Fruit fly (Drosophila melanogaster): ENCODE measurements around the gene CG43163.

dm6 chr3L:8452986-8453385 lies 54.0 kb downstream of the CG43163 start:
- TF ChIP-seq N (GFP tag; optimal IDR thresholded peaks at IDR 0.05) (no peak), usp (GFP tag; optimal IDR thresholded peaks at IDR 0.05) (no peak), psq (GFP tag; optimal IDR thresholded peaks at IDR 0.05) (no peak), Hr78 (GFP tag; optimal IDR thresholded peaks at IDR 0.05) (no peak), dmrt93B (GFP tag; optimal IDR thresholded peaks at IDR 0.05) (no peak), Hnf4 (GFP tag; optimal IDR thresholded peaks at IDR 0.05) (no peak), h (GFP tag; optimal IDR thresholded peaks at IDR 0.05) (peak; percentile 41), GATAd (GFP tag; optimal IDR thresholded peaks at IDR 0.05) (no peak), fru (GFP tag; optimal IDR thresholded peaks at IDR 0.05) (no peak)

Measured in whole organism, wandering third instar larva.